Fruit fly (Drosophila melanogaster) whole organism, embryonic: Measurements from ENCODE around the gene CG18545.

Experiments used
- CG11398 ChIP-seq: fragments of 200-800 bp; sonication (Bioruptor generic); optimal IDR thresholded peaks from 2 replicates; lab custom pipeline; 2016; ENCODE audit warnings: missing biosample characterization, missing genetic modification characterization
- CG1792 ChIP-seq: fragments of 200-800 bp; sonication (Bioruptor generic); optimal IDR thresholded peaks from 2 replicates; lab custom pipeline; 2016; ENCODE audit warnings: missing biosample characterization, missing genetic modification characterization
- CG8478 ChIP-seq: fragments of >200 bp; optimal IDR thresholded peaks from 2 replicates; lab custom pipeline; 2018
- Hr78 ChIP-seq, 2 experiments: fragments of 200-800 bp in 1 of 2; fragments of >200 bp in 1 of 2; sonication (Bioruptor generic) in 1 of 2; optimal IDR thresholded peaks; 2 replicates each; lab custom pipeline; 2017 to 2019; ENCODE audit warnings: missing biosample characterization in 2 of 2, missing genetic modification characterization in 2 of 2, mild to moderate bottlenecking in 1 of 2, moderate library complexity in 1 of 2
- Poxn ChIP-seq: fragments of 200-800 bp; sonication (Bioruptor generic); IDR thresholded peaks from 2 replicates; pipeline ENCODE4 v1.3.6; 2022; ENCODE audit warnings: missing biosample characterization, missing genetic modification characterization
- gcm ChIP-seq: fragments of 200-800 bp; sonication (Bioruptor generic); optimal IDR thresholded peaks from 2 replicates; lab custom pipeline; 2019; ENCODE audit warnings: missing biosample characterization, mild to moderate bottlenecking, missing genetic modification characterization, moderate library complexity
- org-1 ChIP-seq: fragments of 200-800 bp; sonication (Bioruptor generic); optimal IDR thresholded peaks from 2 replicates; lab custom pipeline; 2017; ENCODE audit warnings: missing biosample characterization, missing genetic modification characterization

DNA sequence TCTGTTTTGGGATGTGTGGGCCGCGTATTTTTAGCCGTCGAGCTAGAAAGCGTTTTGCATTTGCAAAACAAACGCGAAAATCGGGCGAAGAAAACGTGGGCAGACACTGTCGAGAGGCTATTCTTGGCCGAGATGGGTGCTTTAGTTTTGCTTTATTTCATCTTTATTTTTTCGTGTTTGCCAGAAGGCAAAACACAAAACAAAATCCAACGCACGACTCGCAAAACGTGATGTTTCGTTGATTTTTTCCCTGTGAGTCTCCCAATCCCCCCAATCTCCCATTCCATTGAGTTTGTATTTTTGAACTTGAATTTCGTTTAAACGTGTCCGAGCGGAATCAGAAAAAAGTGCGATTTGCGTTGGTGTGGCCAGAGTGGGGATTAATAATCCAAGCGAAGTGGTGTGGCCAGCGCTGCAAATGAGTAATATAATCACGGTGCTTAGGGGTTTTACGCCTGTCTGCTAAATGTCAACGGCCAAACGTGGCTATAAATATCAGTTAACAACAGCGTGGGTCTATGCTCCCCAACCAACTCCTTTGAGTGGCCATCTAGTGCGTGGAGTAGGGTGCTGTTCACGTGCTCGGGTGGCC, 49.2 kb downstream of the CG18545 start:
- TF ChIP-seq org-1 (GFP tag; lab: Kevin White, UChicago) = no peak
- TF ChIP-seq Poxn = no peak
- TF ChIP-seq Hr78 (GFP tag; optimal IDR thresholded peaks at IDR 0.05; lab: Kevin White, UChicago) = no peak
- TF ChIP-seq CG1792 (GFP tag; lab: Kevin White, UChicago) = no peak
- no peak for TF ChIP-seq CG11398 (GFP tag; lab: Kevin White, UChicago)
- no peak for TF ChIP-seq CG8478 (lab: Kevin White, UChicago)
- no peak for TF ChIP-seq gcm
